Worm (Caenorhabditis elegans) whole organism, young adult: ENCODE results near the gene tbce-1.

Experiments used
- B0035.1 ChIP-seq: sonication (generic microtip); optimal IDR thresholded peaks from 2 replicates; lab custom pipeline; 2016; ENCODE audit warnings: missing genetic modification characterization, mild to moderate bottlenecking, missing compliant biosample characterization, missing genotype, missing genetic modification reagents
- C17E4.6 ChIP-seq: fragments of 200-800 bp; sonication (Bioruptor generic); IDR thresholded peaks from 2 replicates; pipeline ENCODE4 v1.3.6; 2022; ENCODE audit warnings: missing genetic modification reagents, missing genetic modification characterization, missing compliant biosample characterization
- D2030.7 ChIP-seq: fragments of 200-800 bp; sonication (Bioruptor generic); IDR thresholded peaks from 2 replicates; pipeline ENCODE4 v1.3.6; 2022; ENCODE audit warnings: missing genetic modification reagents, missing genetic modification characterization, missing compliant biosample characterization
- F22D6.2 ChIP-seq: sonication (generic microtip); optimal IDR thresholded peaks from 2 replicates; lab custom pipeline; 2016; ENCODE audit warnings: mild to moderate bottlenecking, missing genetic modification characterization, missing compliant biosample characterization
- F33H1.4 ChIP-seq: fragments of 200-800 bp; sonication (Bioruptor generic); IDR thresholded peaks from 2 replicates; pipeline ENCODE4 v1.3.6; 2022; ENCODE audit warnings: missing genetic modification reagents, missing genetic modification characterization, missing compliant biosample characterization
- F39B2.1 ChIP-seq: fragments of 200-800 bp; sonication (Bioruptor generic); IDR thresholded peaks from 2 replicates; pipeline ENCODE4 v1.3.6; 2022; ENCODE audit warnings: missing genetic modification reagents, missing genetic modification characterization, missing compliant biosample characterization
- F49E8.2 ChIP-seq: sonication (generic microtip); optimal IDR thresholded peaks from 3 replicates; lab custom pipeline; 2017; ENCODE audit warnings: missing genetic modification characterization, mild to moderate bottlenecking, missing compliant biosample characterization, antibody characterized with exemption, moderate library complexity; ENCODE audit not compliant: insufficient read depth
- F55B11.4 ChIP-seq: sonication (generic microtip); optimal IDR thresholded peaks from 2 replicates; lab custom pipeline; 2016; ENCODE audit warnings: missing compliant biosample characterization, missing genetic modification characterization, borderline replicate concordance; ENCODE audit not compliant: insufficient read depth
- F57A8.1 ChIP-seq: fragments of 200-800 bp; sonication (Bioruptor generic); optimal IDR thresholded peaks from 2 replicates; lab custom pipeline; 2018; ENCODE audit warnings: mild to moderate bottlenecking, missing genetic modification characterization, moderate library complexity, missing compliant biosample characterization
- K11D2.4 ChIP-seq: fragments of 200-800 bp; sonication (Bioruptor generic); IDR thresholded peaks from 2 replicates; pipeline ENCODE4 v1.3.6; 2022; ENCODE audit warnings: missing genetic modification reagents, missing genetic modification characterization, missing compliant biosample characterization
- Y56A3A.18 ChIP-seq: fragments of 200-800 bp; sonication (Bioruptor generic); IDR thresholded peaks from 2 replicates; pipeline ENCODE4 v1.3.6; 2022; ENCODE audit warnings: missing genetic modification reagents, missing genetic modification characterization, missing compliant biosample characterization
- ama-1 ChIP-seq, 3 experiments: fragments of 150-350 bp in 1 of 3; sonication (generic microtip) in 2 of 3; optimal IDR thresholded peaks; 2 replicates each; lab custom pipeline; 2014 to 2018; ENCODE audit warnings: missing biosample characterization in 2 of 3, missing genetic modification characterization in 2 of 3, missing genetic modification reagents in 2 of 3
- aptf-2 ChIP-seq: fragments of 200-800 bp; sonication (Bioruptor generic); conservative IDR thresholded peaks from 2 replicates; pipeline ENCODE4 v1.3.6; 2022; ENCODE audit warnings: missing genetic modification reagents, missing genetic modification characterization, missing compliant biosample characterization
- ceh-58 ChIP-seq: fragments of 200-800 bp; sonication (Bioruptor generic); IDR thresholded peaks from 2 replicates; pipeline ENCODE4 v1.3.6; 2022; ENCODE audit warnings: missing genetic modification characterization, missing compliant biosample characterization
- dpff-1 ChIP-seq: sonication (generic microtip); optimal IDR thresholded peaks from 2 replicates; lab custom pipeline; 2017; ENCODE audit warnings: mild to moderate bottlenecking, missing genetic modification characterization, missing compliant biosample characterization
- egrh-3 ChIP-seq: fragments of 200-800 bp; sonication (Bioruptor generic); IDR thresholded peaks from 2 replicates; pipeline ENCODE4 v1.3.6; 2022; ENCODE audit warnings: missing genetic modification reagents, missing genetic modification characterization, missing compliant biosample characterization
- ekl-4 ChIP-seq: fragments of 200-800 bp; sonication (Bioruptor generic); IDR thresholded peaks from 2 replicates; pipeline ENCODE4 v1.3.6; 2022; ENCODE audit warnings: missing genetic modification reagents, missing genetic modification characterization, missing compliant biosample characterization
- hmg-1.2 ChIP-seq: fragments of 200-800 bp; sonication (Bioruptor generic); IDR thresholded peaks from 2 replicates; pipeline ENCODE4 v1.3.6; 2022; ENCODE audit warnings: missing genetic modification reagents, missing genetic modification characterization, missing compliant biosample characterization
- hrde-1 ChIP-seq: sonication (generic microtip); optimal IDR thresholded peaks from 2 replicates; lab custom pipeline; 2016; ENCODE audit warnings: missing genetic modification characterization, mild to moderate bottlenecking, missing compliant biosample characterization, moderate library complexity, missing genotype, missing genetic modification reagents, borderline replicate concordance
- lsl-1 ChIP-seq: fragments of 200-800 bp; sonication (Bioruptor generic); optimal IDR thresholded peaks from 2 replicates; lab custom pipeline; 2018; ENCODE audit warnings: mild to moderate bottlenecking, missing genetic modification characterization, moderate library complexity, missing compliant biosample characterization
- mes-4 ChIP-seq: sonication (generic microtip); optimal IDR thresholded peaks from 2 replicates; lab custom pipeline; 2016; ENCODE audit warnings: missing genotype, missing genetic modification characterization, missing compliant biosample characterization
- mxl-1 ChIP-seq: sonication (generic microtip); optimal IDR thresholded peaks from 2 replicates; lab custom pipeline; 2016; ENCODE audit warnings: missing genetic modification characterization, missing compliant biosample characterization
- pbrm-1 ChIP-seq: fragments of 200-800 bp; sonication (Bioruptor generic); IDR thresholded peaks from 2 replicates; pipeline ENCODE4 v1.3.6; 2022; ENCODE audit warnings: missing genetic modification reagents, missing genetic modification characterization, missing compliant biosample characterization
- rcor-1 ChIP-seq: fragments of 200-800 bp; sonication (Bioruptor generic); IDR thresholded peaks from 2 replicates; pipeline ENCODE4 v1.3.6; 2022; ENCODE audit warnings: missing genetic modification reagents, missing genetic modification characterization, missing compliant biosample characterization
- sea-2 ChIP-seq: fragments of 200-800 bp; sonication (Bioruptor generic); IDR thresholded peaks from 2 replicates; pipeline ENCODE4 v1.3.6; 2022; ENCODE audit warnings: missing genetic modification characterization, missing compliant biosample characterization
- snpc-1.3 ChIP-seq: sonication (generic microtip); optimal IDR thresholded peaks from 2 replicates; lab custom pipeline; 2017; ENCODE audit warnings: missing genetic modification characterization, mild to moderate bottlenecking, missing compliant biosample characterization, antibody characterized with exemption, moderate library complexity, missing genotype, missing genetic modification reagents; ENCODE audit not compliant: insufficient read depth
- somi-1 ChIP-seq: fragments of 200-800 bp; sonication (Bioruptor generic); optimal IDR thresholded peaks from 2 replicates; lab custom pipeline; 2018; ENCODE audit warnings: mild to moderate bottlenecking, missing genetic modification characterization, missing compliant biosample characterization
- zfh-2 ChIP-seq: fragments of 200-800 bp; sonication (Bioruptor generic); conservative IDR thresholded peaks from 2 replicates; pipeline ENCODE4 v1.3.6; 2022; ENCODE audit warnings: missing genetic modification reagents, missing genetic modification characterization, missing compliant biosample characterization
- ztf-22 ChIP-seq: fragments of 200-800 bp; sonication (Bioruptor generic); optimal IDR thresholded peaks from 2 replicates; lab custom pipeline; 2018; ENCODE audit warnings: mild to moderate bottlenecking, missing genetic modification characterization, moderate library complexity, missing compliant biosample characterization
- ztf-28 ChIP-seq: fragments of 200-800 bp; sonication (Bioruptor generic); IDR thresholded peaks from 2 replicates; pipeline ENCODE4 v1.3.6; 2022; ENCODE audit warnings: missing genetic modification reagents, missing genetic modification characterization, missing compliant biosample characterization
- ztf-3 ChIP-seq: fragments of 200-800 bp; sonication (Bioruptor generic); optimal IDR thresholded peaks from 2 replicates; lab custom pipeline; 2018; ENCODE audit warnings: mild to moderate bottlenecking, missing genetic modification characterization, missing compliant biosample characterization

tbce-1 gene

ce11 chrIV:8333554-8333953, 39.1 kb downstream of the tbce-1 start:
- TF ChIP-seq hmg-1.2 (no peak), ztf-28 (GFP tag; lab: Robert Waterston, UW) (no peak), aptf-2 (GFP tag; lab: Robert Waterston, UW) (no peak), F33H1.4 (no peak), dpff-1 (tag; lab: Kevin White, UChicago) (no peak), rcor-1 (GFP tag; lab: Robert Waterston, UW) (no peak), F49E8.2 (no peak), Y56A3A.18 (no peak), sea-2 (GFP tag; lab: Robert Waterston, UW) (no peak), snpc-1.3 (tag; lab: Kevin White, UChicago) (no peak), ama-1 (optimal IDR thresholded peaks at IDR 0.05; lab: Kevin White, UChicago) (no peak), ama-1 (GFP tag; optimal IDR thresholded peaks at IDR 0.05; lab: Kevin White, UChicago) (no peak), C17E4.6 (GFP tag; lab: Robert Waterston, UW) (no peak), F22D6.2 (tag; lab: Kevin White, UChicago) (no peak), mes-4 (tag; lab: Kevin White, UChicago) (no peak), ztf-22 (GFP tag; lab: Kevin White, UChicago) (no peak), egrh-3 (GFP tag; lab: Robert Waterston, UW) (no peak), ceh-58 (GFP tag; lab: Robert Waterston, UW) (no peak)

ce11 chrIV:8333954-8333987, 39.3 kb downstream of the tbce-1 start, which contains the start of gene his-31:
his-31 (minus strand) TSS chrIV:8333983.
- TF ChIP-seq lsl-1 (GFP tag; lab: Kevin White, UChicago) (no peak), ztf-3 (GFP tag; lab: Kevin White, UChicago) (no peak), mxl-1 (tag; lab: Kevin White, UChicago) (no peak)

ce11 chrIV:8333988-8334863, 39.7 kb downstream of the tbce-1 start, which contains the start of gene his-32:
his-32 (plus strand) TSS chrIV:8334305.
- peak; percentile 49; the same call in 1 of the 2 replicates for TF ChIP-seq egrh-3 (GFP tag; lab: Robert Waterston, UW)
- peak; percentile 63; the same call in 1 of the 2 replicates for TF ChIP-seq F39B2.1 (GFP tag; lab: Robert Waterston, UW)
- no peak for TF ChIP-seq D2030.7 (GFP tag; lab: Robert Waterston, UW)
- TF ChIP-seq ceh-58 (GFP tag; lab: Robert Waterston, UW) = no peak
- TF ChIP-seq ekl-4 (GFP tag; lab: Robert Waterston, UW) = peak; percentile 37; the same call in 1 of the 2 replicates
- no peak for TF ChIP-seq ama-1 (optimal IDR thresholded peaks at IDR 0.05; lab: Kevin White, UChicago)
- no peak for TF ChIP-seq ama-1 (GFP tag; optimal IDR thresholded peaks at IDR 0.05; lab: Kevin White, UChicago)
- TF ChIP-seq pbrm-1 = peak; percentile 44; the same call in 1 of the 2 replicates
- TF ChIP-seq K11D2.4 = no peak
- TF ChIP-seq F55B11.4 (tag; lab: Kevin White, UChicago) = no peak
- no peak for TF ChIP-seq zfh-2 (GFP tag; lab: Robert Waterston, UW)

DNA sequence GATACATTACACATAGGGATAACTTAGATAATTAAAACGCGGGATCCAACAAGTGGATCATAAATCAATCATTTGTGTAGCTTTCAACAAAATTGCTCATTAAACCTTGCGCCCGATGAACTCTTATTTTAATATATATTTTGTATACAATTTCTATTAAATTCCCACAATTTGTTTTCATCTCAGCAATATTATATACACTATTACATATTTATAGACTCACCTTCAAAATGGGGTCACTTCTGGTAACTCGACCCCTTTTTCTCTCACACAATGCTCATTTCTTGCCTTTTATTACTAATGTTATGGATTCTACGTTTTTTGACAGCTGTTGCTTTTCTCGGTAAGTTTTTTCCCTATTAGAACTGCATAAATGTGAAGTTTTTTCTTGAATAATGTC, 45.1 kb downstream of the tbce-1 start, which contains the start of gene lgc-6:
Gene lgc-6, plus strand, starts transcription at position 301 of the 400 bp plus-strand sequence.
- TF ChIP-seq B0035.1 (tag; lab: Kevin White, UChicago) = no peak
- TF ChIP-seq somi-1 (GFP tag; lab: Kevin White, UChicago) = no peak
- TF ChIP-seq F57A8.1 = no peak
- no peak for TF ChIP-seq hrde-1
- no peak for TF ChIP-seq mxl-1 (tag; lab: Kevin White, UChicago)
- TF ChIP-seq ztf-3 (GFP tag; lab: Kevin White, UChicago) = no peak
